Worm (Caenorhabditis elegans): ENCODE measurements around the gene F42A8.1.

ce11 chrII:9392724-9393123 is 46.3 kb upstream of the F42A8.1 start, which contains the start of gene lido-17:
- TF ChIP-seq unc-62 (GFP tag; optimal IDR thresholded peaks at IDR 0.05 in 1 of 2) (no peak), unc-62 (tag; optimal IDR thresholded peaks at IDR 0.05) (no peak), lin-39 (tag; optimal IDR thresholded peaks at IDR 0.05) (no peak), daf-8 (GFP tag; IDR thresholded peaks at IDR 0.05) (no peak), ama-1 (optimal IDR thresholded peaks at IDR 0.05) (no peak), ceh-82 (tag; optimal IDR thresholded peaks at IDR 0.05) (no peak), pha-4 (GFP tag; IDR thresholded peaks at IDR 0.05) (no peak), pha-4 (tag; optimal IDR thresholded peaks at IDR 0.05) (no peak), hlh-30 (tag; optimal IDR thresholded peaks at IDR 0.05; ENCODE audit: insufficient read depth) (no peak), mxl-3 (GFP tag; optimal IDR thresholded peaks at IDR 0.05) (no peak), nhr-42 (GFP tag; IDR thresholded peaks at IDR 0.05) (no peak), nhr-237 (tag; optimal IDR thresholded peaks at IDR 0.05) (no peak), dpl-1 (GFP tag; optimal IDR thresholded peaks at IDR 0.05) (no peak), F44E2.7 (GFP tag; IDR thresholded peaks at IDR 0.05) (no peak), ZK546.5 (tag; optimal IDR thresholded peaks at IDR 0.05) (no peak)

All from whole organism, L4 larva.